Worm (Caenorhabditis elegans) whole organism, L4 larva: Measurements from ENCODE around the gene srx-137.

ENCODE experiments used
- ama-1 ChIP-seq: fragments of 150-350 bp; optimal IDR thresholded peaks from 2 replicates; lab custom pipeline; 2014; ENCODE audit warnings: inconsistent platforms, mixed read lengths
- arid-1 ChIP-seq: fragments of 200-800 bp; sonication (Bioruptor generic); conservative IDR thresholded peaks from 2 replicates; pipeline ENCODE4 v1.3.6; 2022; ENCODE audit warnings: missing genetic modification reagents, missing genetic modification characterization, missing compliant biosample characterization
- duxl-1 ChIP-seq: sonication (generic microtip); optimal IDR thresholded peaks from 2 replicates; lab custom pipeline; 2016; ENCODE audit warnings: mild to moderate bottlenecking, missing genetic modification characterization, moderate library complexity, missing compliant biosample characterization; ENCODE audit not compliant: poor library complexity
- fkh-10 ChIP-seq: fragments of 150-350 bp; optimal IDR thresholded peaks from 2 replicates; lab custom pipeline; 2014; ENCODE audit warnings: missing biosample characterization, missing genetic modification reagents, missing genetic modification characterization
- nhr-25 ChIP-seq: sonication (generic microtip); optimal IDR thresholded peaks from 2 replicates; lab custom pipeline; 2017; ENCODE audit warnings: missing genetic modification characterization, mild to moderate bottlenecking, missing compliant biosample characterization, antibody characterized with exemption, moderate library complexity, borderline replicate concordance; ENCODE audit not compliant: insufficient read depth
- zfp-3 ChIP-seq: fragments of 200-800 bp; sonication (Bioruptor generic); conservative IDR thresholded peaks from 2 replicates; pipeline ENCODE4 v1.3.6; 2022; ENCODE audit warnings: missing genetic modification reagents, missing genetic modification characterization, missing compliant biosample characterization
- ztf-11 ChIP-seq: fragments of 150-350 bp; optimal IDR thresholded peaks from 2 replicates; lab custom pipeline; 2014; ENCODE audit warnings: missing biosample characterization, missing genetic modification characterization

- TF ChIP-seq arid-1 (GFP tag; lab: Robert Waterston, UW) (no peak), nhr-25 (no peak), duxl-1 (no peak), zfp-3 (GFP tag; lab: Robert Waterston, UW) (no peak), fkh-10 (GFP tag; lab: Kevin White, UChicago) (no peak), ama-1 (lab: Kevin White, UChicago) (no peak), ztf-11 (tag; lab: Kevin White, UChicago) (no peak)
These were observed 12.4 kb upstream of the srx-137 start, which contains the start of gene hpx-2 for ce11 chrV:13850170-13850569.
